Fruit fly (Drosophila melanogaster) whole organism, wandering third instar larva: ENCODE results near the gene CG13631.
A peak's percentile ranks its signal among the peaks of the same experiment; 100 is the strongest.

Experiments used
- Abd-B ChIP-seq: fragments of >200 bp; optimal IDR thresholded peaks from 2 replicates; lab custom pipeline; 2017; ENCODE audit warnings: missing biosample characterization, missing genetic modification characterization
- CG32264 ChIP-seq: fragments of 200-800 bp; sonication (Bioruptor generic); optimal IDR thresholded peaks from 2 replicates; lab custom pipeline; 2016; ENCODE audit warnings: missing biosample characterization, missing genetic modification characterization
- CG9705 ChIP-seq: fragments of 200-800 bp; sonication (Bioruptor generic); optimal IDR thresholded peaks from 2 replicates; lab custom pipeline; 2018; ENCODE audit warnings: missing biosample characterization, mild to moderate bottlenecking, missing genetic modification characterization
- CrebA ChIP-seq: fragments of 200-800 bp; sonication (Bioruptor generic); optimal IDR thresholded peaks from 2 replicates; lab custom pipeline; 2016; ENCODE audit warnings: missing biosample characterization, mild to moderate bottlenecking, missing genetic modification characterization, borderline replicate concordance
- Dfd ChIP-seq: fragments of >200 bp; optimal IDR thresholded peaks from 2 replicates; lab custom pipeline; 2017; ENCODE audit warnings: missing biosample characterization, missing genetic modification characterization
- Dif ChIP-seq: fragments of 200-275, 200-300 bp; sonication (Bioruptor generic); optimal IDR thresholded peaks from 2 replicates; lab custom pipeline; 2018; ENCODE audit warnings: missing biosample characterization, missing genetic modification characterization; ENCODE audit not compliant: partially characterized antibody
- GATAd ChIP-seq: sonication (Bioruptor generic); optimal IDR thresholded peaks from 2 replicates; lab custom pipeline; 2016; ENCODE audit warnings: missing biosample characterization, missing genetic modification characterization
- HLH106 ChIP-seq: fragments of 200-800 bp; optimal IDR thresholded peaks from 3 replicates; lab custom pipeline; 2019; ENCODE audit warnings: missing biosample characterization, mild to moderate bottlenecking, missing genetic modification characterization, moderate library complexity
- Hnf4 ChIP-seq: fragments of 200-800 bp; sonication (Bioruptor generic); optimal IDR thresholded peaks from 2 replicates; lab custom pipeline; 2016; ENCODE audit warnings: missing biosample characterization, mild to moderate bottlenecking, missing genetic modification characterization
- Hr78 ChIP-seq: fragments of >200 bp; optimal IDR thresholded peaks from 2 replicates; lab custom pipeline; 2017; ENCODE audit warnings: missing biosample characterization, missing genetic modification characterization
- Hr83 ChIP-seq: fragments of 200-300 bp; sonication (Bioruptor generic); optimal IDR thresholded peaks from 2 replicates; lab custom pipeline; 2016; ENCODE audit warnings: missing biosample characterization, mild to moderate bottlenecking, missing genetic modification characterization, moderate library complexity; ENCODE audit not compliant: poor library complexity, severe bottlenecking
- Jra ChIP-seq: sonication (Bioruptor generic); optimal IDR thresholded peaks from 2 replicates; lab custom pipeline; 2016; ENCODE audit warnings: missing biosample characterization, missing genetic modification characterization
- Mio ChIP-seq: sonication (Bioruptor generic); optimal IDR thresholded peaks from 2 replicates; lab custom pipeline; 2016; ENCODE audit warnings: missing biosample characterization, missing genetic modification characterization
- Myc ChIP-seq: fragments of >200 bp; optimal IDR thresholded peaks from 2 replicates; lab custom pipeline; 2017
- N ChIP-seq: fragments of >200 bp; optimal IDR thresholded peaks from 2 replicates; lab custom pipeline; 2018; ENCODE audit warnings: missing biosample characterization, missing external identifiers, missing genetic modification characterization
- OdsH ChIP-seq: fragments of 200-800 bp; sonication (Bioruptor generic); optimal IDR thresholded peaks from 2 replicates; lab custom pipeline; 2016; ENCODE audit warnings: missing biosample characterization, mild to moderate bottlenecking, missing genetic modification characterization
- Rel ChIP-seq, 2 experiments: fragments of 200-800 bp; sonication (Bioruptor generic) in 1 of 2; optimal IDR thresholded peaks; 2 replicates in 1 of 2; 3 replicates in 1 of 2; lab custom pipeline; 2016 to 2019; ENCODE audit warnings: mild to moderate bottlenecking in 2 of 2, missing biosample characterization in 2 of 2, missing genetic modification characterization in 2 of 2, moderate library complexity in 1 of 2
- Sp1 ChIP-seq: fragments of 200-800 bp; sonication (Bioruptor generic); optimal IDR thresholded peaks from 3 replicates; lab custom pipeline; 2019; ENCODE audit warnings: missing biosample characterization, mild to moderate bottlenecking, missing genetic modification characterization, moderate library complexity
- Vsx2 ChIP-seq: fragments of 200-300, 225-300 bp; sonication (Bioruptor generic); optimal IDR thresholded peaks from 2 replicates; lab custom pipeline; 2018; ENCODE audit warnings: missing biosample characterization, missing genetic modification characterization; ENCODE audit not compliant: partially characterized antibody
- br ChIP-seq: fragments of 200-800 bp; sonication (Bioruptor generic); optimal IDR thresholded peaks from 2 replicates; lab custom pipeline; 2016; ENCODE audit warnings: missing biosample characterization, missing genetic modification characterization
- brk ChIP-seq: fragments of 200-800 bp; sonication (Bioruptor generic); optimal IDR thresholded peaks from 2 replicates; lab custom pipeline; 2016; ENCODE audit warnings: missing biosample characterization, mild to moderate bottlenecking, missing genetic modification characterization
- dl ChIP-seq, 2 experiments: fragments of 175-275, 200-275 bp in 1 of 2; fragments of 200-275 bp in 1 of 2; sonication (Bioruptor generic); optimal IDR thresholded peaks; lab custom pipeline; 2018; ENCODE audit warnings: mild to moderate bottlenecking in 2 of 2, missing biosample characterization in 2 of 2, missing genetic modification characterization in 2 of 2, moderate library complexity in 2 of 2; ENCODE audit not compliant: partially characterized antibody in 2 of 2, insufficient read depth in 1 of 2
- dmrt93B ChIP-seq: fragments of 200-800 bp; sonication (Bioruptor generic); optimal IDR thresholded peaks from 2 replicates; lab custom pipeline; 2018; ENCODE audit warnings: missing biosample characterization, mild to moderate bottlenecking, missing genetic modification characterization
- dsf ChIP-seq: sonication (Bioruptor generic); optimal IDR thresholded peaks from 2 replicates; lab custom pipeline; 2016; ENCODE audit warnings: missing biosample characterization, missing genetic modification characterization, borderline replicate concordance
- ey ChIP-seq: fragments of 200-800 bp; sonication (Bioruptor generic); optimal IDR thresholded peaks from 2 replicates; lab custom pipeline; 2016; ENCODE audit warnings: missing biosample characterization, missing genetic modification characterization
- foxo ChIP-seq, 2 experiments: fragments of 200-800 bp; sonication (Bioruptor generic); optimal IDR thresholded peaks; 2 replicates in 1 of 2; 3 replicates in 1 of 2; lab custom pipeline; 2016 to 2017; ENCODE audit warnings: missing biosample characterization in 2 of 2, missing genetic modification characterization in 2 of 2
- fru ChIP-seq: fragments of 200-800 bp; sonication (Bioruptor generic); optimal IDR thresholded peaks from 3 replicates; lab custom pipeline; 2016; ENCODE audit warnings: missing biosample characterization, mild to moderate bottlenecking, missing genetic modification characterization
- h ChIP-seq: fragments of 200-800 bp; sonication (Bioruptor generic); optimal IDR thresholded peaks from 3 replicates; lab custom pipeline; 2016; ENCODE audit warnings: missing biosample characterization, mild to moderate bottlenecking, missing genetic modification characterization
- jim ChIP-seq: fragments of 175-275, 200-325 bp; sonication (Bioruptor generic); optimal IDR thresholded peaks from 2 replicates; lab custom pipeline; 2016; ENCODE audit warnings: missing biosample characterization, mild to moderate bottlenecking, missing genetic modification characterization
- lola ChIP-seq: fragments of >200 bp; optimal IDR thresholded peaks from 2 replicates; lab custom pipeline; 2017; ENCODE audit warnings: missing biosample characterization, missing genetic modification characterization
- pan ChIP-seq: fragments of >200 bp; optimal IDR thresholded peaks from 2 replicates; lab custom pipeline; 2017
- psq ChIP-seq: fragments of 200-800 bp; sonication (Bioruptor generic); optimal IDR thresholded peaks from 3 replicates; lab custom pipeline; 2017; ENCODE audit warnings: missing biosample characterization, mild to moderate bottlenecking, missing genetic modification characterization, moderate library complexity
- rgr ChIP-seq: fragments of 200-800 bp; sonication (Bioruptor generic); optimal IDR thresholded peaks from 3 replicates; lab custom pipeline; 2016; ENCODE audit warnings: missing biosample characterization, mild to moderate bottlenecking, missing genetic modification characterization
- sage ChIP-seq: fragments of 200-800 bp; sonication (Bioruptor generic); optimal IDR thresholded peaks from 2 replicates; lab custom pipeline; 2016; ENCODE audit warnings: missing biosample characterization, mild to moderate bottlenecking, missing genetic modification characterization
- sv ChIP-seq: fragments of 200-800 bp; sonication (Bioruptor generic); optimal IDR thresholded peaks from 3 replicates; lab custom pipeline; 2016; ENCODE audit warnings: missing biosample characterization, missing genetic modification characterization
- tai ChIP-seq: sonication (Bioruptor generic); optimal IDR thresholded peaks from 2 replicates; lab custom pipeline; 2016; ENCODE audit warnings: missing biosample characterization, missing genetic modification characterization
- usp ChIP-seq: fragments of >200 bp; optimal IDR thresholded peaks from 2 replicates; lab custom pipeline; 2017; ENCODE audit warnings: missing biosample characterization, missing genetic modification characterization
- woc ChIP-seq: sonication (Bioruptor generic); optimal IDR thresholded peaks from 2 replicates; lab custom pipeline; 2016; ENCODE audit warnings: missing biosample characterization, mild to moderate bottlenecking, missing genetic modification characterization

CG13631 gene

dm6 chr3R:24787042-24787565 is 18.0 kb downstream of the CG13631 start, which contains the start of gene CG5805:
Gene CG5805 (minus strand): TSS chr3R:24787421.
- TF ChIP-seq dl (GFP tag; optimal IDR thresholded peaks at IDR 0.05; lab: Kevin White, UChicago; ENCODE audit: insufficient read depth in 1 of 2, partially characterized antibody in 2 of 2), result no peak
- peak; percentile 28 for TF ChIP-seq ey (GFP tag; lab: Kevin White, UChicago)
- no peak for TF ChIP-seq Jra
- peak; percentile 47 for TF ChIP-seq fru (GFP tag; lab: Kevin White, UChicago)
- peak; percentile 34 for TF ChIP-seq Hr83 (GFP tag; lab: Kevin White, UChicago)
- peak; percentile 90 for TF ChIP-seq dmrt93B (GFP tag; lab: Kevin White, UChicago)
- TF ChIP-seq CG9705 (GFP tag; lab: Kevin White, UChicago), result peak; percentile 79
- no peak for TF ChIP-seq Vsx2 (GFP tag; lab: Kevin White, UChicago)
- TF ChIP-seq brk (GFP tag; lab: Kevin White, UChicago), result no peak
- TF ChIP-seq Hr78 (GFP tag; lab: Kevin White, UChicago), result no peak
- TF ChIP-seq OdsH (GFP tag; lab: Kevin White, UChicago), result peak; percentile 54
- no peak for TF ChIP-seq GATAd (GFP tag; lab: Kevin White, UChicago)
- TF ChIP-seq Dif (GFP tag; lab: Kevin White, UChicago), result no peak
- TF ChIP-seq HLH106 (tag; lab: Kevin White, UChicago), result peak; percentile 66
- TF ChIP-seq jim (GFP tag; lab: Kevin White, UChicago), result no peak
- TF ChIP-seq CG32264 (GFP tag; lab: Kevin White, UChicago), result peak; percentile 27
- no peak for TF ChIP-seq Hnf4 (GFP tag; lab: Kevin White, UChicago)
- no peak for TF ChIP-seq Rel (GFP tag; optimal IDR thresholded peaks at IDR 0.05; lab: Kevin White, UChicago)
- TF ChIP-seq Rel (tag; optimal IDR thresholded peaks at IDR 0.05; lab: Kevin White, UChicago), result peak; percentile 5
- TF ChIP-seq Dfd (GFP tag; lab: Kevin White, UChicago), result no peak
- TF ChIP-seq rgr (GFP tag; lab: Kevin White, UChicago), result peak; percentile 87
- TF ChIP-seq Mio, result no peak
- peak; percentile 45 for TF ChIP-seq sage (GFP tag; lab: Kevin White, UChicago)
- TF ChIP-seq usp, result no peak
- no peak for TF ChIP-seq pan (lab: Kevin White, UChicago)
- no peak for TF ChIP-seq N (GFP tag; lab: Kevin White, UChicago)
- TF ChIP-seq Sp1 (GFP tag; lab: Kevin White, UChicago), result peak; percentile 67
- no peak for TF ChIP-seq Abd-B (GFP tag; lab: Kevin White, UChicago)
- peak; percentile 71 for TF ChIP-seq h (GFP tag; lab: Kevin White, UChicago)
- TF ChIP-seq lola, result no peak
- TF ChIP-seq CrebA (GFP tag; lab: Kevin White, UChicago), result no peak
- no peak for TF ChIP-seq Myc
- peak; percentile 76 for TF ChIP-seq sv (GFP tag; lab: Kevin White, UChicago)
- TF ChIP-seq psq (GFP tag; lab: Kevin White, UChicago), result peak; percentile 57
- peak; percentile 49 for TF ChIP-seq br
- peak in 1 of 2 experiments; percentile 47 for TF ChIP-seq foxo (GFP tag; optimal IDR thresholded peaks at IDR 0.05; lab: Kevin White, UChicago)
- no peak for TF ChIP-seq dsf (GFP tag; lab: Kevin White, UChicago)
- TF ChIP-seq woc (GFP tag; lab: Kevin White, UChicago), result no peak
- TF ChIP-seq tai (GFP tag; lab: Kevin White, UChicago), result no peak

- TF ChIP-seq rgr (GFP tag; lab: Kevin White, UChicago), result no peak
- no peak for TF ChIP-seq Rel (GFP tag; optimal IDR thresholded peaks at IDR 0.05; lab: Kevin White, UChicago)
- TF ChIP-seq Rel (tag; optimal IDR thresholded peaks at IDR 0.05; lab: Kevin White, UChicago), result no peak
- no peak for TF ChIP-seq sv (GFP tag; lab: Kevin White, UChicago)
- no peak for TF ChIP-seq Myc
- TF ChIP-seq Dif (GFP tag; lab: Kevin White, UChicago), result no peak
- TF ChIP-seq br, result no peak
- TF ChIP-seq dmrt93B (GFP tag; lab: Kevin White, UChicago), result no peak
- no peak for TF ChIP-seq Mio
- TF ChIP-seq dl (GFP tag; optimal IDR thresholded peaks at IDR 0.05; lab: Kevin White, UChicago; ENCODE audit: insufficient read depth in 1 of 2, partially characterized antibody in 2 of 2), result no peak
- no peak for TF ChIP-seq GATAd (GFP tag; lab: Kevin White, UChicago)
- TF ChIP-seq HLH106 (tag; lab: Kevin White, UChicago), result no peak
- no peak for TF ChIP-seq psq (GFP tag; lab: Kevin White, UChicago)
- no peak for TF ChIP-seq Hr83 (GFP tag; lab: Kevin White, UChicago)
- TF ChIP-seq h (GFP tag; lab: Kevin White, UChicago), result no peak
- no peak for TF ChIP-seq sage (GFP tag; lab: Kevin White, UChicago)
- no peak for TF ChIP-seq N (GFP tag; lab: Kevin White, UChicago)
These were observed 18.6 kb downstream of the CG13631 start, which contains the start of gene Ets96B for dm6 chr3R:24787734-24788133. Gene Ets96B (plus strand): TSS chr3R:24788054.
